Fruit fly (Drosophila melanogaster) whole organism, embryonic: ENCODE data around the gene MESR3.

Experiments used
- Atf3 ChIP-seq: fragments of 200-800 bp; sonication (Bioruptor generic); optimal IDR thresholded peaks from 3 replicates; lab custom pipeline; 2016; ENCODE audit warnings: missing biosample characterization, missing genetic modification characterization
- BtbVII ChIP-seq: fragments of 200-800 bp; sonication (Bioruptor generic); optimal IDR thresholded peaks from 3 replicates; lab custom pipeline; 2017; ENCODE audit warnings: missing biosample characterization, mild to moderate bottlenecking, missing genetic modification characterization
- Bteb2 ChIP-seq: fragments of 200-800 bp; sonication (Bioruptor generic); optimal IDR thresholded peaks from 2 replicates; lab custom pipeline; 2016; ENCODE audit warnings: missing biosample characterization, missing genetic modification characterization
- CG10543 ChIP-seq: fragments of 200-800 bp; sonication (Bioruptor generic); optimal IDR thresholded peaks from 3 replicates; lab custom pipeline; 2017; ENCODE audit warnings: missing biosample characterization, mild to moderate bottlenecking, missing genetic modification characterization, moderate library complexity
- CG11560 ChIP-seq: fragments of 200-800 bp; sonication (Bioruptor generic); IDR thresholded peaks from 3 replicates; pipeline ENCODE4 v1.3.6; 2022; ENCODE audit warnings: missing biosample characterization, missing genetic modification characterization
- CG14050 ChIP-seq: fragments of 200-800 bp; sonication (Bioruptor generic); IDR thresholded peaks from 3 replicates; pipeline ENCODE4 v1.3.6; 2022; ENCODE audit warnings: missing biosample characterization, missing genetic modification characterization
- CG14965 ChIP-seq: fragments of 200-800 bp; sonication (Bioruptor generic); optimal IDR thresholded peaks from 2 replicates; lab custom pipeline; 2016; ENCODE audit warnings: missing biosample characterization, missing genetic modification characterization, borderline replicate concordance
- CG31224 ChIP-seq: fragments of 200-800 bp; sonication (Bioruptor generic); IDR thresholded peaks from 2 replicates; pipeline ENCODE4 v1.3.6; 2022; ENCODE audit warnings: missing biosample characterization, missing genetic modification characterization
- CG33557 ChIP-seq: fragments of 200-800 bp; sonication (Bioruptor generic); optimal IDR thresholded peaks from 2 replicates; lab custom pipeline; 2019; ENCODE audit warnings: missing biosample characterization, mild to moderate bottlenecking, missing genetic modification characterization, moderate library complexity
- CG4854 ChIP-seq: fragments of 200-800 bp; sonication (Bioruptor generic); optimal IDR thresholded peaks from 2 replicates; lab custom pipeline; 2016; ENCODE audit warnings: missing biosample characterization, missing genetic modification characterization, inconsistent platforms
- CG6254 ChIP-seq: fragments of 200-800 bp; sonication (Bioruptor generic); optimal IDR thresholded peaks from 3 replicates; lab custom pipeline; 2017; ENCODE audit warnings: mild to moderate bottlenecking, missing biosample characterization, missing genetic modification reagents, missing genetic modification characterization
- CG6791 ChIP-seq: fragments of 200-800 bp; sonication (Bioruptor generic); IDR thresholded peaks from 3 replicates; pipeline ENCODE4 v1.3.6; 2022; ENCODE audit warnings: missing biosample characterization, missing genetic modification characterization; ENCODE audit not compliant: partially characterized antibody
- CG7928 ChIP-seq: fragments of 200-800 bp; sonication (Bioruptor generic); optimal IDR thresholded peaks from 2 replicates; lab custom pipeline; 2017; ENCODE audit warnings: missing biosample characterization, mild to moderate bottlenecking, missing genetic modification characterization
- CG7963 ChIP-seq: fragments of 200-800 bp; sonication (Bioruptor generic); IDR thresholded peaks from 3 replicates; pipeline ENCODE4 v1.3.6; 2022; ENCODE audit warnings: missing biosample characterization, missing genetic modification characterization; ENCODE audit not compliant: partially characterized antibody
- CG8388 ChIP-seq: fragments of 200-800 bp; sonication (Bioruptor generic); optimal IDR thresholded peaks from 2 replicates; lab custom pipeline; 2019; ENCODE audit warnings: missing biosample characterization, mild to moderate bottlenecking, missing genetic modification characterization, moderate library complexity
- CkIIα-i1 ChIP-seq: fragments of 200-800 bp; sonication (Bioruptor generic); IDR thresholded peaks from 2 replicates; pipeline ENCODE4 v1.3.6; 2022; ENCODE audit warnings: missing biosample characterization, missing genetic modification characterization
- Gsc ChIP-seq: fragments of 200-800 bp; sonication (Bioruptor generic); IDR thresholded peaks from 2 replicates; pipeline ENCODE4 v1.3.6; 2022; ENCODE audit warnings: missing biosample characterization, missing genetic modification characterization
- Gug ChIP-seq: fragments of 200-800 bp; sonication (Bioruptor generic); IDR thresholded peaks from 4 replicates; pipeline ENCODE4 v1.3.6; 2022; ENCODE audit warnings: missing biosample characterization, missing genetic modification characterization
- Hr51 ChIP-seq, 2 experiments: fragments of 200-800 bp; sonication (Bioruptor generic); optimal IDR thresholded peaks; 2 replicates in 1 of 2; 3 replicates in 1 of 2; lab custom pipeline; 2016 to 2018; ENCODE audit warnings: missing biosample characterization in 2 of 2, missing genetic modification characterization in 2 of 2, mild to moderate bottlenecking in 1 of 2, moderate library complexity in 1 of 2
- Mad ChIP-seq: fragments of 200-800 bp; sonication (Bioruptor generic); optimal IDR thresholded peaks from 2 replicates; lab custom pipeline; 2016; ENCODE audit warnings: missing biosample characterization, missing genetic modification characterization
- Med ChIP-seq: fragments of 200-800 bp; sonication (Bioruptor generic); peaks from one replicate; lab custom pipeline; 2016; ENCODE audit warnings: missing biosample characterization, missing genetic modification characterization, mild to moderate bottlenecking, inconsistent platforms, moderate library complexity
- Mrtf ChIP-seq: fragments of 200-800 bp; sonication (Bioruptor generic); IDR thresholded peaks from 3 replicates; pipeline ENCODE4 v1.3.6; 2022; ENCODE audit warnings: missing biosample characterization, missing genetic modification characterization
- NFAT ChIP-seq: fragments of 200-800 bp; sonication (Bioruptor generic); IDR thresholded peaks from 2 replicates; pipeline ENCODE4 v1.3.6; 2022; ENCODE audit warnings: missing biosample characterization, missing genetic modification characterization
- Neu2 ChIP-seq: fragments of 200-800 bp; sonication (Bioruptor generic); optimal IDR thresholded peaks from 3 replicates; lab custom pipeline; 2016; ENCODE audit warnings: missing biosample characterization, missing genetic modification characterization, borderline replicate concordance
- Nf-YB ChIP-seq: fragments of 200-800 bp; sonication (Bioruptor generic); optimal IDR thresholded peaks from 3 replicates; lab custom pipeline; 2019; ENCODE audit warnings: missing biosample characterization, mild to moderate bottlenecking, missing genetic modification characterization, moderate library complexity
- PHDP ChIP-seq: fragments of 200-800 bp; sonication (Bioruptor generic); optimal IDR thresholded peaks from 3 replicates; lab custom pipeline; 2018; ENCODE audit warnings: missing biosample characterization, mild to moderate bottlenecking, missing genetic modification characterization, moderate library complexity
- ac ChIP-seq: fragments of 200-800 bp; sonication (Bioruptor generic); optimal IDR thresholded peaks from 3 replicates; lab custom pipeline; 2017; ENCODE audit warnings: missing biosample characterization, mild to moderate bottlenecking, missing genetic modification characterization
- amos ChIP-seq: fragments of 200-800 bp; sonication (Bioruptor generic); IDR thresholded peaks from 2 replicates; pipeline ENCODE4 v1.3.6; 2022; ENCODE audit warnings: missing biosample characterization, missing genetic modification characterization; ENCODE audit not compliant: partially characterized antibody
- ase ChIP-seq: fragments of 200-800 bp; sonication (Bioruptor generic); IDR thresholded peaks from 3 replicates; pipeline ENCODE4 v1.3.6; 2022; ENCODE audit warnings: missing biosample characterization, missing genetic modification characterization
- ato ChIP-seq: fragments of 200-800 bp; sonication (Bioruptor generic); IDR thresholded peaks from 2 replicates; pipeline ENCODE4 v1.3.6; 2022; ENCODE audit warnings: missing biosample characterization, missing genetic modification characterization; ENCODE audit not compliant: partially characterized antibody
- caup ChIP-seq: fragments of 200-800 bp; sonication (Bioruptor generic); optimal IDR thresholded peaks from 3 replicates; lab custom pipeline; 2017; ENCODE audit warnings: missing biosample characterization, mild to moderate bottlenecking, missing genetic modification characterization, moderate library complexity; ENCODE audit not compliant: severe bottlenecking
- cwo ChIP-seq: fragments of 200-800 bp; sonication (Bioruptor generic); optimal IDR thresholded peaks from 3 replicates; lab custom pipeline; 2017; ENCODE audit warnings: missing biosample characterization, missing genetic modification characterization, mild to moderate bottlenecking, moderate library complexity, missing genetic modification reagents
- dimm ChIP-seq: fragments of 200-800 bp; sonication (Bioruptor generic); IDR thresholded peaks from 2 replicates; pipeline ENCODE4 v1.3.6; 2022; ENCODE audit warnings: missing biosample characterization, missing genetic modification characterization
- eyg ChIP-seq: fragments of 200-800 bp; sonication (Bioruptor generic); optimal IDR thresholded peaks from 3 replicates; lab custom pipeline; 2016; ENCODE audit warnings: missing biosample characterization, missing genetic modification characterization
- gfzf ChIP-seq: fragments of 200-800 bp; sonication (Bioruptor generic); optimal IDR thresholded peaks from 2 replicates; lab custom pipeline; 2016; ENCODE audit warnings: missing biosample characterization, mild to moderate bottlenecking, missing genetic modification characterization, moderate library complexity
- jing ChIP-seq: fragments of 200-800 bp; sonication (Bioruptor generic); optimal IDR thresholded peaks from 2 replicates; lab custom pipeline; 2018; ENCODE audit warnings: missing biosample characterization, mild to moderate bottlenecking, missing genetic modification characterization
- jumu ChIP-seq: fragments of 200-800 bp; sonication (Bioruptor generic); optimal IDR thresholded peaks from 3 replicates; lab custom pipeline; 2016; ENCODE audit warnings: missing biosample characterization, missing genetic modification characterization
- lola ChIP-seq, 3 experiments: fragments of >200 bp in 2 of 3; fragments of 200-800 bp in 1 of 3; sonication (Bioruptor generic) in 1 of 3; optimal IDR thresholded peaks; 2 replicates each; lab custom pipeline; 2017 to 2019; ENCODE audit warnings: missing biosample characterization in 3 of 3, missing genetic modification characterization in 3 of 3, mild to moderate bottlenecking in 1 of 3, moderate library complexity in 1 of 3
- nau ChIP-seq: fragments of 200-800 bp; sonication (Bioruptor generic); optimal IDR thresholded peaks from 3 replicates; lab custom pipeline; 2017; ENCODE audit warnings: missing biosample characterization, mild to moderate bottlenecking, missing genetic modification characterization, missing genetic modification reagents
- oc ChIP-seq: fragments of 200-800 bp; sonication (Bioruptor generic); optimal IDR thresholded peaks from 2 replicates; lab custom pipeline; 2018; ENCODE audit warnings: missing biosample characterization, mild to moderate bottlenecking, missing genetic modification characterization, moderate library complexity
- pnt ChIP-seq: fragments of 200-800 bp; sonication (Bioruptor generic); optimal IDR thresholded peaks from 3 replicates; lab custom pipeline; 2016; ENCODE audit warnings: missing biosample characterization, missing genetic modification characterization
- salm ChIP-seq: fragments of 200-800 bp; sonication (Bioruptor generic); optimal IDR thresholded peaks from 2 replicates; lab custom pipeline; 2018; ENCODE audit warnings: missing biosample characterization, mild to moderate bottlenecking, missing genetic modification characterization
- sens ChIP-seq: fragments of 200-800 bp; sonication (Bioruptor generic); peaks from one replicate; lab custom pipeline; 2016; ENCODE audit warnings: missing biosample characterization, missing genetic modification characterization
- slou ChIP-seq: fragments of 200-800 bp; sonication (Bioruptor generic); optimal IDR thresholded peaks from 3 replicates; lab custom pipeline; 2016; ENCODE audit warnings: missing biosample characterization, missing genetic modification characterization
- so ChIP-seq: fragments of 200-800 bp; sonication (Bioruptor generic); IDR thresholded peaks from 3 replicates; pipeline ENCODE4 v1.3.6; 2022; ENCODE audit warnings: missing biosample characterization, missing genetic modification characterization
- tx ChIP-seq: fragments of 200-800 bp; sonication (Bioruptor generic); optimal IDR thresholded peaks from 2 replicates; lab custom pipeline; 2016; ENCODE audit warnings: missing biosample characterization, missing genetic modification characterization
- unpg ChIP-seq: fragments of 200-800 bp; sonication (Bioruptor generic); optimal IDR thresholded peaks from 3 replicates; lab custom pipeline; 2018; ENCODE audit warnings: missing biosample characterization, mild to moderate bottlenecking, missing genetic modification characterization, moderate library complexity
- usp ChIP-seq: fragments of >200 bp; optimal IDR thresholded peaks from 2 replicates; lab custom pipeline; 2017; ENCODE audit warnings: missing biosample characterization, missing genetic modification characterization
- zen ChIP-seq: fragments of 200-800 bp; sonication (Bioruptor generic); optimal IDR thresholded peaks from 3 replicates; lab custom pipeline; 2018; ENCODE audit warnings: missing biosample characterization, mild to moderate bottlenecking, missing genetic modification characterization, moderate library complexity
- zfh2 ChIP-seq: fragments of 200-800 bp; sonication (Bioruptor generic); optimal IDR thresholded peaks from 2 replicates; lab custom pipeline; 2016; ENCODE audit warnings: missing biosample characterization, missing genetic modification characterization

MESR3 gene

DNA sequence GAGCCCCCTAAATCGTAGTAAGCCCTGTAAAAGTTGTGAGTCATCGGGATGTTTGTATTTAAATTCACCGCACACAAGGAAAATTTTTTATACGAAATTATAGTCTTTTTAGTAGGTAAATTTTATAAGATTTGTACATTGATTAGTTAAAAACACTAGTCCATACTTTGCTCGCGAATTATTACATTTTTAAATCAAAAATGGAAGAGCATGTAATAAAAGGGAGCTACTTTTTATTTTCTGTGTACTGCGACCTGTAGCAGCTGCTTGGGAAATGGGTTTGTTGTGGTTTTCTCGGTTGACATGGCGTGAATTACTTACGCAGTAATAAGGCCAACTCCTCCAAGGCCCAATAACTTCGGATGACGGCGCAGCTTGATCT lies 77.7 kb downstream of the MESR3 start (continued):
- TF ChIP-seq Mad (GFP tag; lab: Kevin White, UChicago) = peak; percentile 11
- no peak for TF ChIP-seq Atf3 (GFP tag; lab: Kevin White, UChicago)
- TF ChIP-seq caup (GFP tag; lab: Kevin White, UChicago) = no peak
- no peak for TF ChIP-seq CG6791 (GFP tag; lab: Robert Waterston, UW)
- TF ChIP-seq ase (GFP tag; lab: Robert Waterston, UW) = no peak
- TF ChIP-seq zen = no peak
- no peak for TF ChIP-seq CG7928 (GFP tag; lab: Kevin White, UChicago)
- TF ChIP-seq Gsc (GFP tag; lab: Robert Waterston, UW) = no peak
- no peak for TF ChIP-seq Gug (GFP tag; lab: Robert Waterston, UW)
- TF ChIP-seq ato (GFP tag; lab: Robert Waterston, UW) = no peak
- TF ChIP-seq sens (GFP tag; lab: Kevin White, UChicago) = peak; percentile 89
- TF ChIP-seq CG7963 = no peak
- TF ChIP-seq CG6254 (GFP tag; lab: Kevin White, UChicago) = no peak
- TF ChIP-seq usp = no peak
- no peak for TF ChIP-seq dimm (GFP tag; lab: Robert Waterston, UW)
- TF ChIP-seq CG8388 (GFP tag; lab: Kevin White, UChicago) = peak; percentile 32
- no peak for TF ChIP-seq tx (GFP tag; lab: Kevin White, UChicago)
- TF ChIP-seq eyg (GFP tag; lab: Kevin White, UChicago) = no peak
- no peak for TF ChIP-seq so (GFP tag; lab: Robert Waterston, UW)
- TF ChIP-seq PHDP (tag; lab: Kevin White, UChicago) = peak; percentile 51
- no peak for TF ChIP-seq nau (GFP tag; lab: Kevin White, UChicago)
- TF ChIP-seq salm (tag; lab: Kevin White, UChicago) = no peak
- TF ChIP-seq BtbVII = no peak
- no peak for TF ChIP-seq cwo (GFP tag; lab: Kevin White, UChicago)
- peak; percentile 88 for TF ChIP-seq Med (GFP tag; lab: Kevin White, UChicago)
- no peak for TF ChIP-seq CG14050 (GFP tag; lab: Robert Waterston, UW)
- TF ChIP-seq NFAT (GFP tag; lab: Robert Waterston, UW) = no peak
- TF ChIP-seq jing (GFP tag; lab: Kevin White, UChicago) = no peak
- TF ChIP-seq CG14965 (GFP tag; lab: Kevin White, UChicago) = no peak
- TF ChIP-seq CG31224 (GFP tag; lab: Robert Waterston, UW) = peak; percentile 9; the same call in 1 of the 2 replicates

DNA sequence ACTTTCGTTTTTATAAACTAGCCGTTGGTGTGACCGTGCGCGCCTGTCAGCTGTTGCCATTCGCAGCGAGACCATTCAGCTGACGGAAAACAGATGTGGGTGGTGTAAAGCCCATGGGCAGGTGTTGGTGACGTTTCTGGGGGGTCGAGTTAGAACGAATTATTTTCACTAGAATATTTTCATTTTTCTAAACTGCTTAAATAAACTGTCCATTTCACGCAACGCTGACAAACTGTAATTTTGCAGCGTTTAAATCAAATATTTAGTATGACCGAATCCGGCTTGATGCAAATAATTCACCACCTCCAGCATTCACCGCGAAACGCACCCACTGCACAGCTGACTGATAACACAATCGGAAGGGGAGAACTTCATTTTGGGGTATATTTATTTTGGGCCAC lies 78.3 kb downstream of the MESR3 start, which contains the start of the genes CG10383 and CG10338:
CG10383 (minus strand) TSS at position 199 of the 401 bp plus-strand sequence.
CG10338 (plus strand) TSS at position 261 of the 401 bp plus-strand sequence.
- TF ChIP-seq Nf-YB = peak; percentile 56
- peak; percentile 62 for TF ChIP-seq Neu2 (GFP tag; lab: Kevin White, UChicago)
- peak; percentile 89 for TF ChIP-seq Atf3 (GFP tag; lab: Kevin White, UChicago)
- TF ChIP-seq gfzf (GFP tag; lab: Kevin White, UChicago) = peak; percentile 77
- TF ChIP-seq CG33557 (GFP tag; lab: Kevin White, UChicago) = peak; percentile 49
- TF ChIP-seq Hr51 (GFP tag; optimal IDR thresholded peaks at IDR 0.05; lab: Kevin White, UChicago) = peak; percentile 80 to 85
- peak; percentile 84 for TF ChIP-seq slou
- TF ChIP-seq so (GFP tag; lab: Robert Waterston, UW) = peak; percentile 67; the same call in 1 of the 3 replicates
- TF ChIP-seq zfh2 (GFP tag; lab: Kevin White, UChicago) = peak; percentile 95
- peak; percentile 66; the same call in 2 of the 3 replicates for TF ChIP-seq CG11560 (tag; lab: Robert Waterston, UW)
- peak in 1 of 3 experiments; percentile 60 for TF ChIP-seq lola (GFP tag; optimal IDR thresholded peaks at IDR 0.05; lab: Kevin White, UChicago)
- TF ChIP-seq pnt = peak; percentile 87
- TF ChIP-seq CG4854 (GFP tag; lab: Kevin White, UChicago) = peak; percentile 58
- TF ChIP-seq Bteb2 (GFP tag; lab: Kevin White, UChicago) = peak; percentile 86
- peak; percentile 79 for TF ChIP-seq oc (tag; lab: Kevin White, UChicago)
- TF ChIP-seq amos (GFP tag; lab: Robert Waterston, UW) = no peak; the same call in 1 of the 2 replicates
- TF ChIP-seq unpg (GFP tag; lab: Kevin White, UChicago) = peak; percentile 85
- TF ChIP-seq CkIIα-i1 = no peak
- TF ChIP-seq ac = no peak
- TF ChIP-seq Mrtf (GFP tag; lab: Robert Waterston, UW) = peak; percentile 83
- peak; percentile 94 for TF ChIP-seq jumu (GFP tag; lab: Kevin White, UChicago)
- peak; percentile 76 for TF ChIP-seq CG10543
